Fruit fly (Drosophila melanogaster): Measurements from ENCODE around the gene Las.

Gene Las

DNA sequence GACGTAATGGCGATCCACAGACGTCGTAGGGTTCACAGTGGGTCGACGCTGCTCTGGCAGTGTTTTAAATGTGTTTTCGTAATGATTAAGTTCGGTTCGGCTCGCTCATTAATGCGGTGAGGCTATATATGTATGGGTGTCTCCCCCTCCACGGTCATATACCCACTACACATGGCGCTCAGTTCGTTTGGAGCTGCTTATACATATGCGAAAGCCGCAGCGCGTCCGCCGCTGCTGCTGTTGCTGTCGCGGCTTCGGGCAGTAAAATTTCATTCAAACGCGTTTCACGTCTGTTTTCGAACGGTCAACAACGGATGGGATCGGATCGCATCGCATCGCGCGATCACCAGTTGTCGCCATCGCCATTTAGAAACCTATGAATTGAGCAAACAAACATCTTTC lies 46.2 kb downstream of the Las start (continued):
- no peak for TF ChIP-seq CG1647 (GFP tag; optimal IDR thresholded peaks at IDR 0.05)
- no peak for TF ChIP-seq CG12659 (GFP tag; optimal IDR thresholded peaks at IDR 0.05)
- TF ChIP-seq H2.0 (GFP tag; IDR thresholded peaks at IDR 0.05), result no peak
- peak; percentile 31 for TF ChIP-seq CG34376 (GFP tag; optimal IDR thresholded peaks at IDR 0.05)
- peak; percentile 53 for TF ChIP-seq cg (GFP tag; optimal IDR thresholded peaks at IDR 0.05)
- TF ChIP-seq repo (GFP tag; optimal IDR thresholded peaks at IDR 0.05), result no peak
- no peak for TF ChIP-seq Blimp-1 (GFP tag; optimal IDR thresholded peaks at IDR 0.05)
- TF ChIP-seq Hand (GFP tag; optimal IDR thresholded peaks at IDR 0.05), result no peak
- peak; percentile 26; the same call in 1 of the 2 replicates for TF ChIP-seq CG13287 (GFP tag; IDR thresholded peaks at IDR 0.05; ENCODE audit: partially characterized antibody)
- TF ChIP-seq CG2199 (GFP tag; IDR thresholded peaks at IDR 0.05), result no peak
- TF ChIP-seq ranshi (GFP tag; IDR thresholded peaks at IDR 0.05), result 0 out of 2 replicates have a peak, but pooled peaks have one; percentile 14
- no peak for TF ChIP-seq da (GFP tag; optimal IDR thresholded peaks at IDR 0.05)
- TF ChIP-seq CG7357 (GFP tag; IDR thresholded peaks at IDR 0.05), result no peak
- no peak; the same call in 1 of the 2 replicates for TF ChIP-seq amos (GFP tag; IDR thresholded peaks at IDR 0.05; ENCODE audit: partially characterized antibody)
- no peak for TF ChIP-seq CG15073 (GFP tag; optimal IDR thresholded peaks at IDR 0.05)
- no peak for TF ChIP-seq CG11093 (GFP tag; IDR thresholded peaks at IDR 0.05)
- TF ChIP-seq h (optimal IDR thresholded peaks at IDR 0.05), result no peak
- TF ChIP-seq sqz (GFP tag; optimal IDR thresholded peaks at IDR 0.05), result no peak
- TF ChIP-seq Abd-B (GFP tag; optimal IDR thresholded peaks at IDR 0.05), result no peak
- TF ChIP-seq cato (GFP tag; optimal IDR thresholded peaks at IDR 0.05; ENCODE audit: borderline replicate concordance), result no peak
- TF ChIP-seq Deaf1 (tag; optimal IDR thresholded peaks at IDR 0.05), result peak; percentile 41
- TF ChIP-seq CG12071 (GFP tag; optimal IDR thresholded peaks at IDR 0.05), result no peak
- TF ChIP-seq caup (GFP tag; optimal IDR thresholded peaks at IDR 0.05; ENCODE audit: severe bottlenecking), result no peak
- 0 out of 2 replicates have a peak, but pooled peaks have one; percentile 19 for TF ChIP-seq unc-4 (GFP tag; IDR thresholded peaks at IDR 0.05; ENCODE audit: partially characterized antibody)
- TF ChIP-seq corto (GFP tag; optimal IDR thresholded peaks at IDR 0.05), result no peak
- no peak for TF ChIP-seq CG30403 (GFP tag; optimal IDR thresholded peaks at IDR 0.05)
- no peak for TF ChIP-seq lilli (GFP tag; optimal IDR thresholded peaks at IDR 0.05)
- no peak for TF ChIP-seq Side (GFP tag; optimal IDR thresholded peaks at IDR 0.05)
- no peak for TF ChIP-seq hth (optimal IDR thresholded peaks at IDR 0.05)
- TF ChIP-seq Bgb (GFP tag; IDR thresholded peaks at IDR 0.05; ENCODE audit: partially characterized antibody), result no peak
- no peak for TF ChIP-seq crp (GFP tag; optimal IDR thresholded peaks at IDR 0.05)
- TF ChIP-seq Hmr (GFP tag; optimal IDR thresholded peaks at IDR 0.05), result peak; percentile 23
- no peak for TF ChIP-seq NK7.1 (GFP tag; optimal IDR thresholded peaks at IDR 0.05)
- no peak for TF ChIP-seq CG18011 (GFP tag; optimal IDR thresholded peaks at IDR 0.05)
- TF ChIP-seq PHDP (tag; optimal IDR thresholded peaks at IDR 0.05), result no peak
- TF ChIP-seq CG13894 (tag; optimal IDR thresholded peaks at IDR 0.05), result peak; percentile 45
- no peak for TF ChIP-seq jing (GFP tag; optimal IDR thresholded peaks at IDR 0.05)
- TF ChIP-seq CG34224 (GFP tag; IDR thresholded peaks at IDR 0.05; ENCODE audit: partially characterized antibody), result no peak
- TF ChIP-seq schlank (tag; optimal IDR thresholded peaks at IDR 0.05), result no peak
- TF ChIP-seq Dip2 (GFP tag; IDR thresholded peaks at IDR 0.05), result no peak
- no peak for TF ChIP-seq croc (GFP tag; conservative IDR thresholded peaks at IDR 0.05)
- TF ChIP-seq cad (GFP tag; optimal IDR thresholded peaks at IDR 0.05), result no peak
- TF ChIP-seq Bdp1 (GFP tag; optimal IDR thresholded peaks at IDR 0.05), result no peak
- TF ChIP-seq zen (tag; optimal IDR thresholded peaks at IDR 0.05), result no peak
- no peak for TF ChIP-seq dm (GFP tag; optimal IDR thresholded peaks at IDR 0.05)
- no peak for TF ChIP-seq CG11504 (tag; optimal IDR thresholded peaks at IDR 0.05)
- TF ChIP-seq eve (GFP tag; optimal IDR thresholded peaks at IDR 0.05), result no peak
- no peak for TF ChIP-seq Optix (GFP tag; IDR thresholded peaks at IDR 0.05)
- no peak for TF ChIP-seq wor (GFP tag; IDR thresholded peaks at IDR 0.05)
- TF ChIP-seq vvl (GFP tag; IDR thresholded peaks at IDR 0.05), result peak; percentile 74
- no peak for TF ChIP-seq Ptx1 (GFP tag; IDR thresholded peaks at IDR 0.05)

Data from whole organism, embryonic.